Fruit fly (Drosophila melanogaster) whole organism: ENCODE data around the gene CG33080.

Experiments
- CG8478 ChIP-seq: fragments of >200 bp; optimal IDR thresholded peaks from 2 replicates; lab custom pipeline; 2018; ENCODE audit warnings: inconsistent platforms
- Dll ChIP-seq: fragments of >200 bp; optimal IDR thresholded peaks from 2 replicates; lab custom pipeline; 2017
- EcR ChIP-seq, 2 experiments: fragments of >200 bp; optimal IDR thresholded peaks; 2 replicates each; lab custom pipeline; 2017; ENCODE audit warnings: missing biosample characterization in 2 of 2, missing genetic modification characterization in 2 of 2, missing genetic modification reagents in 2 of 2
- pan ChIP-seq: fragments of >200 bp; optimal IDR thresholded peaks from 2 replicates; lab custom pipeline; 2017
- psq ChIP-seq: fragments of >200 bp; optimal IDR thresholded peaks from 2 replicates; lab custom pipeline; 2017
- usp ChIP-seq: fragments of >200 bp; optimal IDR thresholded peaks from 2 replicates; lab custom pipeline; 2017; ENCODE audit warnings: missing biosample characterization, missing genetic modification characterization, mixed read lengths

The CG33080 gene

DNA sequence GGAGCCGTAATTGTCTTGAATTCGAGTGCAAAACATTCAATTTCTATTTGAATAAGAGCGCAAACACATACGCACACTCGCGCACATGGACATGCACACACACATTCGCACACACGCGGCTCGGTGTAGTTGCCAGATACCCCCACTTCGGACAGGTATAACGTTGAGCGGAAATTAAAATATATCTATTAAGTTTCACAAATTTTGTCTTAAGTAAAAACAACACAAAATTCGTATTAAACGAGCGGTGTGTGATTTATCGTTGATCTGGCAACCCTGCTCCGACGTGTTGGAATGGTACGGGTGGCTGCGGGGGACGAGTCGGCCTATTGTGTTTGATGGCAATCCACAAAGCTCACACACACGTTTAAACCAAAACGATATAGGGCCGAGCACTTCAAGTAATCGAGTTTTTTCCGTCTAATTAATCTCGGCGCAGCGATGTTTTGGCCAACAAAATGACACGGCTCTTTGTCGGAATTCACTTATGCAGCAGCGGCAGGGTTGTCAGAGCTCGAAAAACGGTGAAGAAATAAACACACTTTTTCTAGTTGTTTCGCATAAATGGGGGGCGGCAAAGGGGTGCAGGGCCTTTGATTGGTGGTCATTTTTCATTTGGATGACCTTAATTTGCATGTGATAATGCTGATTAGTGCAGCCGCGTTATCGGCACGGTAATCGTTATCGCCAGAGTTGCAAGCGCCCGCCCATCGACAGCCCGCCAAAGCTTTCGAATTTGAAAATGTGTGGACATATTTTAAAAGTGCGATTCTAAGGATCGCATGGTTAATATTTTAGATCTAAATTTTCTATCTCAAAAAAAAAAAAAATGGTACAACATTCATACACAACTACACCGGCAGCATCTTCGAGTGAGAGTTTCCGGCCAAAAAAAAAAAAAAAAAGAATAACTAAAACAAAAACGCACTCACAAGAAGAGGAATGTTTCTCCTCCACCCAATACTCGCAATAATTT lies 28.6 kb upstream of the CG33080 start:
- TF ChIP-seq usp (GFP tag; lab: Kevin White, UChicago) (no peak), CG8478 (lab: Kevin White, UChicago) (no peak), psq (lab: Kevin White, UChicago) (no peak), EcR (GFP tag; optimal IDR thresholded peaks at IDR 0.05; lab: Kevin White, UChicago) (no peak), pan (lab: Kevin White, UChicago) (no peak), Dll (lab: Kevin White, UChicago) (no peak)

DNA sequence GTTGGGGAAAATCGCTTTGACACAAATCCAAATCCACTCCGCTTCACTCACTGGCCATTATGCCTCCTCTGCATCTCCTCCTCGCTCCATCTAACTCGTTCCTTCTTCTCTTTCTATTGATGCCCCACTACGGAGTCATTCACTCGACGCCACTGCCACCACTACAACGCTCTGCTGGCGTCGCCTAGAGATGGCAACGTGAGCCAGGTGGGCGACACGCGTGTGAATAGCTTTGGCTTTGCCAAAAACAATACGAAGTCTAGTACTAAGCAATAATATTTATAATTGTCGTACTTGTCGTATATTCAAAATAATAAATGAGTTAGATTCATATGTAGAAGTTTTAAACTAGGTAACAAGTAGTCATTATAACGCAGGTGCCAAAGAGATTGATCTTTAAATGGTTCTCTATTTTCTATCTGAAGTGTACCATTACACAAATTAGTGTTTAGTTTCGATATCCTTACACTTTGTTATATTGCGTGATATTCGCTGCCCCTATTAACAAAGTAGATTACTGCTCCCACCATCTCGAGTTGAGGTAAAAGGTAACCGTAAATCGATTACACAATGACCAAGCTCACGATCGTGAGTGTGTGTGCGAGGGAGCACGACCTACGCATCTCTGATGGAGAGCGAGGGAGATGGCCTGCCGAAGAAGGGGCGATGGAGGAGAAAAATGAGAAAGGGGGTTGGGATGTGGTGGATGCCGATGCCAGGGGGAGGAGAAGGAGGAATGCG lies 27.6 kb upstream of the CG33080 start:
- TF ChIP-seq usp (GFP tag; lab: Kevin White, UChicago) (no peak), pan (lab: Kevin White, UChicago) (no peak), CG8478 (lab: Kevin White, UChicago) (no peak), Dll (lab: Kevin White, UChicago) (no peak), psq (lab: Kevin White, UChicago) (no peak), EcR (GFP tag; optimal IDR thresholded peaks at IDR 0.05; lab: Kevin White, UChicago) (no peak)

DNA sequence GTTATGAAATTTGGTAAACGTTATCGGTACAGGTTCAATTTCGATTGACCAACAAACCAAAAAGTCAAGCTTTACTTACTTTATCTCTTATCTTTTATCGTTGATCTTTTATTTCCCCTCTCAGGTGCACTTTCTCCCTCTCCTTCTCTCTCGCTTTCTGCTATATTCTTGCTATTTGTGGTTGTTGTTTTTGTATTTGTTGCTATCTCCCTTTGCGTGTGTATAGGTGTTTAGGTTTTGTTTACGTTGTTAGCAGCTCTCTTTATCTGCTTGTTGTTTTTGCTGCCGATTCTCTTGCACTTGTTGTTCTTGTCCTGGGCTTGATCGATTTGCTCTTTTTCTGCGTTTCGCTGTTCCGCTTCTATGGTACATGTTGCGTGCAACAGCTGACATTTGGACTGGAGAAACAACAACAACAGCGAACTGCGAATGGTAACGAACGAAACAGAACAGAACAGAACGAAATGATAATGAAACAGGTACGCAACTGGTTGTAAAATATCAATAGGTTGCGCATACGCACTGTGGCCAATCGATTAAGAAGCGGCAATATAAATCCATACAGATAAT lies 26.8 kb upstream of the CG33080 start:
- TF ChIP-seq CG8478 (lab: Kevin White, UChicago), result no peak
- no peak for TF ChIP-seq usp (GFP tag; lab: Kevin White, UChicago)
- TF ChIP-seq EcR (GFP tag; optimal IDR thresholded peaks at IDR 0.05; lab: Kevin White, UChicago), result no peak
- no peak for TF ChIP-seq psq (lab: Kevin White, UChicago)
- TF ChIP-seq Dll (lab: Kevin White, UChicago), result no peak
- no peak for TF ChIP-seq pan (lab: Kevin White, UChicago)

DNA sequence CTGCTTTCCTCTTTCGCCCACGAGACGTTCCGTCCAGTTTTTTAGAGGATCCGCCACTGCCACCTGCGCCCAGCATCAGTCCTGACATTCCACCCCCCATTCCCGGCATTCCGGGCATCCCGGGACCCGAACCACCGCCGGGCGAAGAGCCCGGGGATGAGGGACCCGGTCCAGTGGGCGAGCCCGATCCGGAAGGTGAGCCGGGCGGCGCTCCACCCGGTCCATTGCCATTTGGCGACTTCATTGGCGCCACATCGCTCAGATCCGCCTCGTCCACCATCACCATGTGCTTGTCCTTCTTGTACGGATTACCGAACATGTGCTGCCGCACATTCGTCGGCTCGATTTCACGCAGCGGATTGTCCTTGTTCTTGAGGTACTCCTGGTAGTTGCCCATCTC lies 24.0 kb upstream of the CG33080 start:
- TF ChIP-seq usp (GFP tag; lab: Kevin White, UChicago) (no peak), EcR (GFP tag; optimal IDR thresholded peaks at IDR 0.05; lab: Kevin White, UChicago) (no peak), Dll (lab: Kevin White, UChicago) (no peak), psq (lab: Kevin White, UChicago) (no peak), pan (lab: Kevin White, UChicago) (no peak), CG8478 (lab: Kevin White, UChicago) (no peak)

DNA sequence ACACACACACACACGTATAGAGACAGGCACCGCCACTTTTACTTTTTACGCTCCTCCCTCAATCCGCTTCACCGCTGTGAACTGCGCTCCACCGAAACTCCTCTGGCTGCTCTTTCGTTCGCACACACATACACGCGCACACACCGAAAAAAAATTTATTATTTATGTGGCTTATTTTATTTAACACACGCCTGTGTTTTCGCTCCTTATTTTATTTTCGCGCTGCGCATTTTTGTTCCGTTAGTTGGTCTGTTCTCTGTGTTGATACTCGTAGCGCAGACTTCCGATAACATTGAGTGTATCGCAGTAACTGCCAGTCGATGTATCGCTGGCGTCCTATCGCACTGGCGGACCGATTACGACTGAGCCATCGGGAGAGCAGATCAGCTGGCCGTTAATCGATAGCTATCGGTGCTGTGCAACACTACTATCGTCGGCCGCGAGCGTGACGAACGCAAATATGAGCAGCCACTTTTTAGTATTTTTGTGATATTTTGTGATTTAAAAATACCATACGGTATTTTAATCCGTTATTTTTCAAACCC lies 20.2 kb upstream of the CG33080 start, which contains the start of gene Snx27:
Gene Snx27, minus strand, starts transcription at position 356 of the 545 bp plus-strand sequence.
- TF ChIP-seq psq (lab: Kevin White, UChicago), result no peak
- TF ChIP-seq EcR (GFP tag; optimal IDR thresholded peaks at IDR 0.05; lab: Kevin White, UChicago), result no peak
- TF ChIP-seq Dll (lab: Kevin White, UChicago), result no peak
- no peak for TF ChIP-seq CG8478 (lab: Kevin White, UChicago)
- no peak for TF ChIP-seq usp (GFP tag; lab: Kevin White, UChicago)
- TF ChIP-seq pan (lab: Kevin White, UChicago), result no peak

DNA sequence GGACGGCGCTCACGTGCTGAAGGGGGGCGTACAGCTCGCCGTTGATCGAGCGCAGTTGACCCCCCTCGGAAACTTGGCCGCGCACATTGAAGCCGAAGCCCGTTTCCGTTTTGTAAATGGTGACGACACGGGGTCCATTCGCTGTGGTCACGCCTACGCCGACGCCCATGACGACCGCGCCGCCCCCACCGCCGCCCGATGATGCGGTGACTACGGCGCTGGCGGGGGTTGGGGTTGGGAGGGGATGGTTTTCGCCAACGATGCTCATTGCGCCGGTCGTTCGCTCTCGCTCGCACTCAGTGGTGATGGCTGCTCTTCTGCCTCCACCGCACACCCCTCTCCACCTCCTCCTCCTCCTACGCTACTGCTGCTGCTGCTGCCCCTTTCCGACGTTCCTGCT lies 19.6 kb upstream of the CG33080 start:
- no peak for TF ChIP-seq psq (lab: Kevin White, UChicago)
- no peak for TF ChIP-seq CG8478 (lab: Kevin White, UChicago)
- no peak for TF ChIP-seq Dll (lab: Kevin White, UChicago)
- TF ChIP-seq EcR (GFP tag; optimal IDR thresholded peaks at IDR 0.05; lab: Kevin White, UChicago), result no peak
- TF ChIP-seq pan (lab: Kevin White, UChicago), result no peak
- no peak for TF ChIP-seq usp (GFP tag; lab: Kevin White, UChicago)

DNA sequence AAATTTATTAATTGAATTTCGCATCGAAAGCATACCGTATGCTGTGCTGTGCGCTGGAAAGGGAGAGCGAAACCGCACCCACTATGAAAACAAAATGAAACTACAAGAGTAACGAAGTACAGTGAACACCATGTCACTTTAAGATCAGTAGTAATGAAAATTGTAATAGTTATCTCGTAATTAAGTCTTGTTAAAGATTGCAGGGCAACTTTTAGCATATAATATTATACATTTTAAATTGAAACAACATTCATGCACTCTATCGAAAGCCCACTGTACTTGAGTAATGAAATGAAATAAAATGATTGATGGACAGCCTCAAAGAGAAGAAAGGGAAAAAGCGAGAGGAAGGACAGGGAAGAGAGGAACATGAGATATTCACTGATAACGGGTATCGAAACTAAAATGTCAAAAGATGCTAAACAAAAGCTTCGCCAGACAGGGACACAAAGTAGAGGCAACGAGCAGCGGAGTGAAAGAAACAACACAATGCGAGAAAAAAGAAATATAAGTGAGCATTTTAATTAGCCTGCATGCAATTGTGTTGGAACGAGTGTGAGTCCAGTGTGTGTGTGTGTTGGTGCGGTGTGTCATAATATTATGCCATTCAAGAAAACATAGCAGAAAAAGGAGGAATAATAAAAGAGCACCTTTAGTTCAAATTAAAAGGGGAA lies 17.8 kb upstream of the CG33080 start:
- no peak for TF ChIP-seq CG8478 (lab: Kevin White, UChicago)
- TF ChIP-seq pan (lab: Kevin White, UChicago), result no peak
- TF ChIP-seq Dll (lab: Kevin White, UChicago), result no peak

DNA sequence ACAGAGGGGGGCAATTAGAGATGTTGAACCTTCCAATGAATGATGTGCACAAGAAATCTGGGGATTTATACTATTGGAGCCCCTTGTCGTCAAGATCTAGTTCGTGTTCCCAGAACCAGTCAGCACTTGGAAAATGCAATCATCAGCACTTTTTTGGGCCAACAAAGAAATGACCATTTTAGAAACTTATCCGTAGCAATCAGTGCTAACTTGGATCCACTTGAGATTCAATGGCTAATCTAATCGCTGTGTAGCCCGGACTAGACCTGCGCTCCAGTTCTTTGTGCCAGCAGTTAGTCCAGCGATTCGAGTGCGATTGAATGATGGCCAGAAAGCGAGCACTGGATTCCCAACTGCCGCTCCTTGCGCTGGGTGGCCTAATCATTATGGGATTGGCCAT lies 14.9 kb upstream of the CG33080 start, which contains the start of gene CG15773:
Gene CG15773, plus strand, starts transcription at position 301 of the 400 bp plus-strand sequence.
- no peak for TF ChIP-seq psq (lab: Kevin White, UChicago)
- no peak for TF ChIP-seq EcR (GFP tag; optimal IDR thresholded peaks at IDR 0.05; lab: Kevin White, UChicago)
- TF ChIP-seq CG8478 (lab: Kevin White, UChicago), result no peak
- TF ChIP-seq Dll (lab: Kevin White, UChicago), result no peak
- no peak for TF ChIP-seq usp (GFP tag; lab: Kevin White, UChicago)
- TF ChIP-seq pan (lab: Kevin White, UChicago), result no peak

DNA sequence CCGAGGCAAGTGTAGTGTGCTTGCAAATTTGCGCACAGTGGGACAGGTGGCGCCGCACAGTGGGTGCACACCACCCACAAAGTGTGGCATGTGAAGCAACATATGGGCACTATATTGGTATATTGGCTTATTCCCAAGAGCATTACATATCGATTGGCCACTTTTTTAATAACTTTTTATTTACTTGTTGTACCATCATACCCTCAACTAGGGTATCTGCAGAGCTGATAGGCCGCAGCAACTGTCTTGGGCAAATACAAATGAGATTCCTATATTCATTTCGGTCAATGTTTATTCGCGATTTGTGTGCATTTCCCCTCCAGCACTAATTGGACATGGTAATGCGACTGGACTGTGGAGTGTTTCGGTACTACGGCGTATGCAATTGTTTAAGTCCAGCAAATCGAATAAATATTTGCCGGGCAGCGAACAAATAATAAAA lies 7.2 kb upstream of the CG33080 start:
- TF ChIP-seq CG8478 (lab: Kevin White, UChicago), result no peak
- no peak for TF ChIP-seq psq (lab: Kevin White, UChicago)
- TF ChIP-seq pan (lab: Kevin White, UChicago), result no peak
- TF ChIP-seq Dll (lab: Kevin White, UChicago), result no peak
- no peak for TF ChIP-seq EcR (GFP tag; optimal IDR thresholded peaks at IDR 0.05; lab: Kevin White, UChicago)
- no peak for TF ChIP-seq usp (GFP tag; lab: Kevin White, UChicago)
